Worm (Caenorhabditis elegans) whole organism, mixed stage, embryonic: Measurements from ENCODE around the gene lad-2.

ENCODE experiments used
- M03D4.4 ChIP-seq: sonication (generic microtip); optimal IDR thresholded peaks from 2 replicates; lab custom pipeline; 2017; ENCODE audit warnings: mild to moderate bottlenecking, missing genetic modification characterization, missing compliant biosample characterization
- bed-3 ChIP-seq: fragments of 200-800 bp; sonication (Bioruptor generic); optimal IDR thresholded peaks from 3 replicates; lab custom pipeline; 2018; ENCODE audit warnings: mild to moderate bottlenecking, missing genetic modification characterization, moderate library complexity, missing compliant biosample characterization
- blmp-1 ChIP-seq: fragments of 150-350 bp; optimal IDR thresholded peaks from 2 replicates; lab custom pipeline; 2014; ENCODE audit warnings: missing biosample characterization, missing genetic modification characterization
- ceh-39 ChIP-seq: fragments of 150-350 bp; optimal IDR thresholded peaks from 2 replicates; lab custom pipeline; 2014; ENCODE audit warnings: missing biosample characterization, missing genetic modification characterization
- ceh-43 ChIP-seq: fragments of 200-800 bp; sonication (Bioruptor generic); optimal IDR thresholded peaks from 2 replicates; lab custom pipeline; 2018; ENCODE audit warnings: mild to moderate bottlenecking, missing genetic modification characterization, moderate library complexity, missing compliant biosample characterization
- ceh-83 ChIP-seq: fragments of 200-800 bp; sonication (Bioruptor generic); optimal IDR thresholded peaks from 2 replicates; lab custom pipeline; 2018; ENCODE audit warnings: mild to moderate bottlenecking, missing genetic modification characterization, missing compliant biosample characterization
- ces-1 ChIP-seq: fragments of 150-350 bp; optimal IDR thresholded peaks from 2 replicates; lab custom pipeline; 2014; ENCODE audit warnings: missing biosample characterization, missing genetic modification reagents, missing genetic modification characterization
- cnd-1 ChIP-seq: fragments of 200-800 bp; sonication (Bioruptor generic); optimal IDR thresholded peaks from 2 replicates; lab custom pipeline; 2018; ENCODE audit warnings: mild to moderate bottlenecking, missing genetic modification characterization, missing compliant biosample characterization
- drap-1 ChIP-seq: fragments of 200-800 bp; sonication (Bioruptor generic); optimal IDR thresholded peaks from 3 replicates; lab custom pipeline; 2018; ENCODE audit warnings: mild to moderate bottlenecking, missing genetic modification characterization, missing compliant biosample characterization
- elt-3 ChIP-seq: fragments of 150-350 bp; optimal IDR thresholded peaks from 2 replicates; lab custom pipeline; 2014; ENCODE audit warnings: missing biosample characterization, missing genetic modification characterization
- flh-1 ChIP-seq: fragments of 200-800 bp; sonication (Bioruptor generic); optimal IDR thresholded peaks from 2 replicates; lab custom pipeline; 2018; ENCODE audit warnings: mild to moderate bottlenecking, missing genetic modification characterization, moderate library complexity, missing compliant biosample characterization
- ham-2 ChIP-seq: fragments of 200-800 bp; sonication (Bioruptor generic); optimal IDR thresholded peaks from 2 replicates; lab custom pipeline; 2018; ENCODE audit warnings: mild to moderate bottlenecking, missing genetic modification characterization, missing compliant biosample characterization
- hlh-1 ChIP-seq: fragments of 150-350 bp; optimal IDR thresholded peaks from 2 replicates; lab custom pipeline; 2014; ENCODE audit warnings: missing biosample characterization, missing genetic modification reagents, missing genetic modification characterization
- lin-13 ChIP-seq: fragments of 150-350 bp; optimal IDR thresholded peaks from 2 replicates; lab custom pipeline; 2014; ENCODE audit warnings: missing biosample characterization, missing genetic modification characterization
- lin-32 ChIP-seq: fragments of 200-800 bp; sonication (Bioruptor generic); optimal IDR thresholded peaks from 2 replicates; lab custom pipeline; 2018; ENCODE audit warnings: mild to moderate bottlenecking, missing genetic modification characterization, missing compliant biosample characterization
- lsy-2 ChIP-seq: fragments of 150-350 bp; optimal IDR thresholded peaks from 2 replicates; lab custom pipeline; 2014; ENCODE audit warnings: missing biosample characterization, missing genetic modification characterization
- mab-5 ChIP-seq: fragments of 150-350 bp; optimal IDR thresholded peaks from 2 replicates; lab custom pipeline; 2014; ENCODE audit warnings: missing biosample characterization, missing genetic modification characterization
- mep-1 ChIP-seq: fragments of 150-350 bp; optimal IDR thresholded peaks from 2 replicates; lab custom pipeline; 2017; ENCODE audit warnings: missing biosample characterization, missing genetic modification reagents, missing genetic modification characterization, inconsistent platforms
- mls-2 ChIP-seq: sonication (generic microtip); optimal IDR thresholded peaks from 2 replicates; lab custom pipeline; 2016; ENCODE audit warnings: mild to moderate bottlenecking, missing genetic modification characterization, moderate library complexity, missing compliant biosample characterization
- nhr-12 ChIP-seq: fragments of 150-350 bp; optimal IDR thresholded peaks from 2 replicates; lab custom pipeline; 2014; ENCODE audit warnings: missing biosample characterization, missing genetic modification characterization
- nhr-2 ChIP-seq: fragments of 150-350 bp; optimal IDR thresholded peaks from 2 replicates; lab custom pipeline; 2014; ENCODE audit warnings: missing biosample characterization, missing genetic modification characterization
- nhr-237 ChIP-seq: fragments of 150-350 bp; optimal IDR thresholded peaks from 2 replicates; lab custom pipeline; 2014; ENCODE audit warnings: missing biosample characterization, missing genetic modification characterization
- nhr-28 ChIP-seq: fragments of 150-350 bp; optimal IDR thresholded peaks from 2 replicates; lab custom pipeline; 2014; ENCODE audit warnings: missing biosample characterization, missing genetic modification characterization
- nhr-76 ChIP-seq: sonication (generic microtip); optimal IDR thresholded peaks from 2 replicates; lab custom pipeline; 2017; ENCODE audit warnings: missing biosample characterization, missing genetic modification characterization
- pha-4 ChIP-seq: fragments of 150-350 bp; optimal IDR thresholded peaks from 2 replicates; lab custom pipeline; 2018; ENCODE audit warnings: missing biosample characterization, missing genetic modification reagents, missing genetic modification characterization
- sem-2 ChIP-seq: fragments of 200-800 bp; sonication (Bioruptor generic); optimal IDR thresholded peaks from 2 replicates; lab custom pipeline; 2018; ENCODE audit warnings: mild to moderate bottlenecking, missing genetic modification characterization, missing compliant biosample characterization
- snpc-4 ChIP-seq: fragments of 150-350 bp; optimal IDR thresholded peaks from 2 replicates; lab custom pipeline; 2014; ENCODE audit warnings: missing biosample characterization, missing genetic modification characterization
- sptf-1 ChIP-seq: sonication (generic microtip); optimal IDR thresholded peaks from 2 replicates; lab custom pipeline; 2017; ENCODE audit warnings: mild to moderate bottlenecking, missing genetic modification characterization, moderate library complexity, missing compliant biosample characterization
- tbx-8 ChIP-seq: fragments of 200-800 bp; sonication (Bioruptor generic); optimal IDR thresholded peaks from 2 replicates; lab custom pipeline; 2018; ENCODE audit warnings: mild to moderate bottlenecking, missing genetic modification characterization, moderate library complexity, missing compliant biosample characterization
- unc-39 ChIP-seq: fragments of 150-350 bp; optimal IDR thresholded peaks from 2 replicates; lab custom pipeline; 2014; ENCODE audit warnings: missing biosample characterization, missing genetic modification characterization
- unc-62 ChIP-seq: fragments of 150-350 bp; optimal IDR thresholded peaks from 2 replicates; lab custom pipeline; 2014; ENCODE audit warnings: missing biosample characterization, missing genetic modification reagents, missing genetic modification characterization
- zip-8 ChIP-seq: fragments of 150-350 bp; optimal IDR thresholded peaks from 2 replicates; lab custom pipeline; 2014; ENCODE audit warnings: missing biosample characterization, missing genetic modification characterization
- ztf-11 ChIP-seq: fragments of 150-350 bp; optimal IDR thresholded peaks from 2 replicates; lab custom pipeline; 2014; ENCODE audit warnings: missing biosample characterization, missing genetic modification characterization

Gene lad-2

ce11 chrIV:3001500-3001899 is 23.2 kb upstream of the lad-2 start:
- TF ChIP-seq ztf-11 (tag; lab: Kevin White, UChicago) (no peak), nhr-28 (tag; lab: Kevin White, UChicago) (no peak), cnd-1 (tag; lab: Kevin White, UChicago) (no peak), sem-2 (GFP tag; lab: Kevin White, UChicago) (no peak), lsy-2 (tag; lab: Kevin White, UChicago) (no peak)

ce11 chrIV:2998597-2999161 is 20.4 kb upstream of the lad-2 start:
- TF ChIP-seq cnd-1 (tag; lab: Kevin White, UChicago): no peak
- no peak for TF ChIP-seq nhr-76 (tag; lab: Kevin White, UChicago)
- TF ChIP-seq ceh-43 (GFP tag; lab: Kevin White, UChicago): no peak
- no peak for TF ChIP-seq unc-62 (GFP tag; lab: Kevin White, UChicago)
- no peak for TF ChIP-seq ceh-83 (GFP tag; lab: Kevin White, UChicago)
- peak; percentile 92 for TF ChIP-seq blmp-1 (tag; lab: Kevin White, UChicago)
- no peak for TF ChIP-seq snpc-4 (tag; lab: Kevin White, UChicago)
- no peak for TF ChIP-seq lsy-2 (tag; lab: Kevin White, UChicago)
- no peak for TF ChIP-seq mep-1 (tag; lab: Kevin White, UChicago)
- TF ChIP-seq mls-2: peak; percentile 80
- TF ChIP-seq flh-1 (GFP tag; lab: Kevin White, UChicago): peak; percentile 57
- no peak for TF ChIP-seq nhr-2 (tag; lab: Kevin White, UChicago)
- no peak for TF ChIP-seq nhr-237
- no peak for TF ChIP-seq lin-32 (GFP tag; lab: Kevin White, UChicago)
- peak; percentile 40 for TF ChIP-seq sptf-1
- no peak for TF ChIP-seq mab-5
- TF ChIP-seq elt-3 (tag; lab: Kevin White, UChicago): no peak
- peak; percentile 37 for TF ChIP-seq ces-1 (GFP tag; lab: Kevin White, UChicago)
- no peak for TF ChIP-seq bed-3 (GFP tag; lab: Kevin White, UChicago)
- TF ChIP-seq drap-1: no peak
- peak; percentile 87 for TF ChIP-seq ham-2 (GFP tag; lab: Kevin White, UChicago)
- TF ChIP-seq unc-39 (tag; lab: Kevin White, UChicago): no peak
- no peak for TF ChIP-seq tbx-8 (GFP tag; lab: Kevin White, UChicago)
- TF ChIP-seq ztf-11 (tag; lab: Kevin White, UChicago): no peak
- TF ChIP-seq zip-8 (tag; lab: Kevin White, UChicago): no peak
- TF ChIP-seq lin-13 (tag; lab: Kevin White, UChicago): no peak

DNA sequence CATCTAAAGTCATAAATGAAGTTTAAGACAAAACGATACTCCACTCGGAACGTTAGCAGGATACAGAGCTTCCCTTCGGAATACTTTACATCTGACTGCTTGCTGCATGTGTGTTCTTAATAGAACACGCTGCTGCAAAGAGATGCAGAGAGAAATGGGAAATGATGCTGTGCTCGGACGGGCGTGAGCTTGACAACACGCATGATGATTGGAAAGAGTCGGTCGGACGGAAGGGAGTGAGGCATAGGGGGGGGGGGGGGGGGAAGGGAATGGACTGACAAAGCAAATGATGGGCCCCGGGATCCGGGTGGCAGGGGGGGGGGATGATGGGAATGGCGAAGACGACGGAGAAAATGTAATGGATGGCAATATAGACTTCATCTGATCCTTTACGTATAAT is 19.0 kb upstream of the lad-2 start:
- TF ChIP-seq ztf-11 (tag; lab: Kevin White, UChicago) (no peak), blmp-1 (tag; lab: Kevin White, UChicago) (no peak), pha-4 (tag; lab: Kevin White, UChicago) (no peak), ham-2 (GFP tag; lab: Kevin White, UChicago) (peak; percentile 11), unc-39 (tag; lab: Kevin White, UChicago) (no peak), sptf-1 (peak; percentile 3), tbx-8 (GFP tag; lab: Kevin White, UChicago) (no peak), unc-62 (GFP tag; lab: Kevin White, UChicago) (no peak), ceh-39 (tag; lab: Kevin White, UChicago) (no peak), nhr-12 (tag; lab: Kevin White, UChicago) (no peak), ceh-83 (GFP tag; lab: Kevin White, UChicago) (no peak), sem-2 (GFP tag; lab: Kevin White, UChicago) (no peak), mep-1 (tag; lab: Kevin White, UChicago) (no peak)

ce11 chrIV:2995372-2995771 is 17.1 kb upstream of the lad-2 start, which contains the start of gene Y54G2A.26:
Y54G2A.26 (minus strand) TSS chrIV:2995472.
- TF ChIP-seq hlh-1 (tag; lab: Kevin White, UChicago) (no peak), M03D4.4 (tag; lab: Kevin White, UChicago) (no peak), mls-2 (no peak)
